Worm (Caenorhabditis elegans) whole organism, L1 larva: ENCODE data around the gene sqd-1.

Experiments used
- C04F5.9 ChIP-seq: sonication (generic microtip); optimal IDR thresholded peaks from 2 replicates; lab custom pipeline; 2016; ENCODE audit warnings: missing genetic modification characterization, missing compliant biosample characterization
- Y116A8C.19 ChIP-seq: sonication (generic microtip); optimal IDR thresholded peaks from 2 replicates; lab custom pipeline; 2016; ENCODE audit warnings: missing compliant biosample characterization, missing genetic modification characterization, borderline replicate concordance
- aly-2 ChIP-seq: fragments of 150-350 bp; optimal IDR thresholded peaks from 2 replicates; lab custom pipeline; 2014; ENCODE audit warnings: missing biosample characterization, missing genetic modification characterization
- blmp-1 ChIP-seq: fragments of 150-350 bp; optimal IDR thresholded peaks from 2 replicates; lab custom pipeline; 2014; ENCODE audit warnings: missing biosample characterization, missing genetic modification characterization
- ceh-63 ChIP-seq: fragments of 200-800 bp; sonication (Bioruptor generic); optimal IDR thresholded peaks from 2 replicates; lab custom pipeline; 2018; ENCODE audit warnings: mild to moderate bottlenecking, missing genetic modification characterization, missing compliant biosample characterization
- ceh-82 ChIP-seq, 3 experiments: fragments of 150-350 bp in 1 of 3; sonication (generic microtip) in 2 of 3; optimal IDR thresholded peaks; 2 replicates each; lab custom pipeline; 2014 to 2017; ENCODE audit warnings: missing biosample characterization in 3 of 3, missing genetic modification characterization in 3 of 3
- ceh-88 ChIP-seq: fragments of 200-800 bp; sonication (Bioruptor generic); IDR thresholded peaks from 2 replicates; pipeline ENCODE4 v1.3.6; 2022; ENCODE audit warnings: missing genetic modification characterization, missing compliant biosample characterization
- ceh-90 ChIP-seq: sonication (generic microtip); optimal IDR thresholded peaks from 2 replicates; lab custom pipeline; 2016; ENCODE audit warnings: missing genetic modification characterization, missing compliant biosample characterization
- dpl-1 ChIP-seq, 3 experiments: fragments of 150-350 bp in 2 of 3; sonication (generic microtip) in 1 of 3; optimal IDR thresholded peaks; 2 replicates each; lab custom pipeline; 2014 to 2017; ENCODE audit warnings: missing biosample characterization in 3 of 3, missing genetic modification characterization in 3 of 3, missing genetic modification reagents in 3 of 3
- efl-1 ChIP-seq, 4 experiments: fragments of 150-350 bp; optimal IDR thresholded peaks in 3 of 4; peaks in 1 of 4; 1 replicate in 1 of 4; 2 replicates in 3 of 4; lab custom pipeline; 2014; ENCODE audit warnings: missing biosample characterization in 2 of 4, missing genetic modification characterization in 2 of 4, missing genetic modification reagents in 2 of 4
- efl-3 ChIP-seq: fragments of 200-800 bp; sonication (Bioruptor generic); optimal IDR thresholded peaks from 2 replicates; lab custom pipeline; 2018; ENCODE audit warnings: mild to moderate bottlenecking, missing genetic modification characterization, missing compliant biosample characterization
- egl-13 ChIP-seq: sonication (generic microtip); optimal IDR thresholded peaks from 2 replicates; lab custom pipeline; 2016; ENCODE audit warnings: missing genotype, missing genetic modification reagents, missing genetic modification characterization, missing compliant biosample characterization
- egl-27 ChIP-seq, 2 experiments: fragments of 150-350 bp in 1 of 2; sonication (generic microtip); optimal IDR thresholded peaks; 3 replicates each; lab custom pipeline; 2017 to 2018; ENCODE audit warnings: missing biosample characterization in 2 of 2, missing genetic modification characterization in 2 of 2, missing genetic modification reagents in 2 of 2
- elt-2 ChIP-seq: sonication (generic microtip); optimal IDR thresholded peaks from 2 replicates; lab custom pipeline; 2016; ENCODE audit warnings: missing genetic modification characterization, mild to moderate bottlenecking, inconsistent platforms, missing compliant biosample characterization, missing genetic modification reagents
- elt-3 ChIP-seq, 6 experiments: fragments of 150-350 bp in 1 of 6; sonication (generic microtip); optimal IDR thresholded peaks; 2 replicates each; lab custom pipeline; 2017 to 2018; ENCODE audit warnings: missing biosample characterization in 6 of 6, missing genetic modification characterization in 6 of 6, inconsistent platforms in 1 of 6
- jun-1 ChIP-seq: fragments of 150-350 bp; optimal IDR thresholded peaks from 2 replicates; lab custom pipeline; 2014; ENCODE audit warnings: missing biosample characterization, missing genetic modification reagents, missing genetic modification characterization
- lin-14 ChIP-seq: fragments of 200-800 bp; sonication (Bioruptor generic); optimal IDR thresholded peaks from 2 replicates; lab custom pipeline; 2018; ENCODE audit warnings: mild to moderate bottlenecking, missing genetic modification characterization, moderate library complexity, missing compliant biosample characterization
- lin-15B ChIP-seq: fragments of 150-350 bp; sonication (generic microtip); optimal IDR thresholded peaks from 3 replicates; lab custom pipeline; 2014; ENCODE audit warnings: missing biosample characterization, missing genetic modification characterization
- lin-35 ChIP-seq, 2 experiments: fragments of 150-350 bp; optimal IDR thresholded peaks; 2 replicates each; lab custom pipeline; 2014; ENCODE audit warnings: missing biosample characterization in 2 of 2, missing genetic modification characterization in 2 of 2, missing genetic modification reagents in 2 of 2
- lir-3 ChIP-seq: sonication (generic microtip); optimal IDR thresholded peaks from 2 replicates; lab custom pipeline; 2016; ENCODE audit warnings: mild to moderate bottlenecking, missing genetic modification characterization, moderate library complexity, missing compliant biosample characterization; ENCODE audit not compliant: poor library complexity
- lsy-2 ChIP-seq, 2 experiments: fragments of 150-350 bp; optimal IDR thresholded peaks; 2 replicates each; lab custom pipeline; 2014; ENCODE audit warnings: missing biosample characterization in 2 of 2, missing genetic modification characterization in 2 of 2
- mef-2 ChIP-seq: fragments of 150-350 bp; optimal IDR thresholded peaks from 2 replicates; lab custom pipeline; 2014; ENCODE audit warnings: missing biosample characterization, missing genetic modification characterization
- nhr-19 ChIP-seq: fragments of 200-800 bp; sonication (Bioruptor generic); conservative IDR thresholded peaks from 2 replicates; pipeline ENCODE4 v1.3.6; 2022; ENCODE audit warnings: missing genetic modification characterization, missing compliant biosample characterization
- nhr-76 ChIP-seq: sonication (generic microtip); optimal IDR thresholded peaks from 2 replicates; lab custom pipeline; 2017; ENCODE audit warnings: missing biosample characterization, missing genetic modification characterization
- nhr-84 ChIP-seq: sonication (generic microtip); optimal IDR thresholded peaks from 2 replicates; lab custom pipeline; 2017; ENCODE audit warnings: missing biosample characterization, missing genetic modification characterization
- nhr-85 ChIP-seq: sonication (generic microtip); peaks from one replicate; lab custom pipeline; 2016; ENCODE audit warnings: missing genetic modification characterization, inconsistent platforms, missing compliant biosample characterization
- snu-23 ChIP-seq: sonication (generic microtip); optimal IDR thresholded peaks from 2 replicates; lab custom pipeline; 2016; ENCODE audit warnings: missing genetic modification characterization, missing compliant biosample characterization
- sox-4 ChIP-seq: sonication (generic microtip); optimal IDR thresholded peaks from 2 replicates; lab custom pipeline; 2016; ENCODE audit warnings: missing genetic modification characterization, missing compliant biosample characterization
- sptf-1 ChIP-seq: fragments of 150-350 bp; optimal IDR thresholded peaks from 2 replicates; lab custom pipeline; 2014; ENCODE audit warnings: missing biosample characterization, missing genetic modification characterization
- sup-37 ChIP-seq: fragments of 200-800 bp; sonication (Bioruptor generic); optimal IDR thresholded peaks from 2 replicates; lab custom pipeline; 2018; ENCODE audit warnings: mild to moderate bottlenecking, missing genetic modification characterization, missing compliant biosample characterization
- unc-98 ChIP-seq: fragments of 200-800 bp; sonication (Bioruptor generic); IDR thresholded peaks from 2 replicates; pipeline ENCODE4 v1.3.6; 2022; ENCODE audit warnings: missing genetic modification characterization, missing compliant biosample characterization
- zag-1 ChIP-seq: fragments of 150-350 bp; optimal IDR thresholded peaks from 2 replicates; lab custom pipeline; 2014; ENCODE audit warnings: missing biosample characterization, missing genetic modification characterization
- zip-4 ChIP-seq: fragments of 200-800 bp; sonication (Bioruptor generic); optimal IDR thresholded peaks from 2 replicates; lab custom pipeline; 2018; ENCODE audit warnings: mild to moderate bottlenecking, missing genetic modification characterization, moderate library complexity, missing compliant biosample characterization
- ztf-4 ChIP-seq: fragments of 150-350 bp; optimal IDR thresholded peaks from 2 replicates; lab custom pipeline; 2014; ENCODE audit warnings: missing biosample characterization, missing genetic modification characterization

The sqd-1 gene

ce11 chrIV:6325772-6326171 lies 1.8 kb downstream of the sqd-1 start:
- no peak for TF ChIP-seq C04F5.9
- TF ChIP-seq nhr-84 (tag; lab: Kevin White, UChicago) = no peak
- TF ChIP-seq egl-13 = no peak
- TF ChIP-seq jun-1 = no peak
- TF ChIP-seq sox-4 (tag; lab: Kevin White, UChicago) = no peak
- TF ChIP-seq lsy-2 (tag; optimal IDR thresholded peaks at IDR 0.05; lab: Kevin White, UChicago) = no peak
- TF ChIP-seq Y116A8C.19 = no peak
- no peak for TF ChIP-seq efl-3
- no peak for TF ChIP-seq mef-2
- no peak for TF ChIP-seq sptf-1 (tag; lab: Kevin White, UChicago)
- TF ChIP-seq snu-23 (GFP tag; lab: Kevin White, UChicago) = no peak
- TF ChIP-seq unc-98 (GFP tag; lab: Robert Waterston, UW) = no peak
- no peak for TF ChIP-seq nhr-76
- no peak for TF ChIP-seq ceh-82 (tag; optimal IDR thresholded peaks at IDR 0.05; lab: Kevin White, UChicago)
- TF ChIP-seq lir-3 = no peak
- no peak for TF ChIP-seq lin-15B (tag; lab: Kevin White, UChicago)

DNA sequence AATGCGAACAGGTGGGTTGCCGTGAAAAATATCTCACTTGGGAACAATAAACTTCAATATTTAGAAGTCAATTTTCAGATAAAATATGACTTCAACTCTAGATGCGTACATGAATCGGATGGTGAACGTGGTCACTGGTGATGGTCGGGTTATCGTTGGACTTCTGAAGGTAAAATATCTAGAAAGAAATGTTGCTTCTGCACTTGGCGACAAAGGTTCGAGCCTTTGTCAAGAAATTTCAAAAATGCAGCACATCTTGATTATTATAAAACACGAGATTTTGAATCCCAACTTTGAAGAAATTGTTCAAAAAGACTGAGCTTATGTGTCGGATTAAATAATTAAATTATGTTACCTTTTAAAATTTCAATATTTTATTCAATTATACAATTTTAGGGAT lies 2.5 kb downstream of the sqd-1 start, which contains the start of gene lsm-8:
TSS of gene lsm-8 (plus strand) at position 79 of the 400 bp plus-strand sequence.
- TF ChIP-seq nhr-19 (no peak), efl-1 (optimal IDR thresholded peaks at IDR 0.05; lab: Kevin White, UChicago) (no peak), efl-1 (GFP tag; optimal IDR thresholded peaks at IDR 0.05 in 1 of 2; lab: Kevin White, UChicago) (peak in 1 of 2 experiments; percentile 54), ceh-63 (GFP tag; lab: Kevin White, UChicago) (no peak), lin-35 (GFP tag; optimal IDR thresholded peaks at IDR 0.05; lab: Kevin White, UChicago) (no peak), ceh-90 (tag; lab: Kevin White, UChicago) (no peak), egl-27 (tag; optimal IDR thresholded peaks at IDR 0.05; lab: Kevin White, UChicago) (no peak), ceh-88 (GFP tag; lab: Robert Waterston, UW) (no peak), sup-37 (GFP tag; lab: Kevin White, UChicago) (no peak), zip-4 (GFP tag; lab: Kevin White, UChicago) (no peak), nhr-85 (tag; lab: Kevin White, UChicago) (peak; percentile 51)

ce11 chrIV:6327363-6328015 lies 3.5 kb downstream of the sqd-1 start:
- TF ChIP-seq lin-35 (GFP tag; optimal IDR thresholded peaks at IDR 0.05; lab: Kevin White, UChicago) = peak; percentile 12 to 32
- TF ChIP-seq aly-2 (tag; lab: Kevin White, UChicago) = no peak
- peak in 1 of 3 experiments; percentile 43 for TF ChIP-seq dpl-1 (GFP tag; optimal IDR thresholded peaks at IDR 0.05; lab: Kevin White, UChicago)
- peak; percentile 44 for TF ChIP-seq lin-14 (GFP tag; lab: Kevin White, UChicago)
- TF ChIP-seq zag-1 = no peak
- TF ChIP-seq blmp-1 (tag; lab: Kevin White, UChicago) = peak; percentile 21
- TF ChIP-seq elt-3 (tag; optimal IDR thresholded peaks at IDR 0.05; lab: Kevin White, UChicago) = no peak
- peak; percentile 9 to 26 for TF ChIP-seq efl-1 (optimal IDR thresholded peaks at IDR 0.05; lab: Kevin White, UChicago)
- TF ChIP-seq efl-1 (GFP tag; optimal IDR thresholded peaks at IDR 0.05 in 1 of 2; lab: Kevin White, UChicago) = peak; percentile 29 to 92
- TF ChIP-seq elt-2 = peak; percentile 5
- no peak for TF ChIP-seq lin-15B (tag; lab: Kevin White, UChicago)
- TF ChIP-seq lsy-2 (tag; optimal IDR thresholded peaks at IDR 0.05; lab: Kevin White, UChicago) = peak in 1 of 2 experiments; percentile 65

DNA sequence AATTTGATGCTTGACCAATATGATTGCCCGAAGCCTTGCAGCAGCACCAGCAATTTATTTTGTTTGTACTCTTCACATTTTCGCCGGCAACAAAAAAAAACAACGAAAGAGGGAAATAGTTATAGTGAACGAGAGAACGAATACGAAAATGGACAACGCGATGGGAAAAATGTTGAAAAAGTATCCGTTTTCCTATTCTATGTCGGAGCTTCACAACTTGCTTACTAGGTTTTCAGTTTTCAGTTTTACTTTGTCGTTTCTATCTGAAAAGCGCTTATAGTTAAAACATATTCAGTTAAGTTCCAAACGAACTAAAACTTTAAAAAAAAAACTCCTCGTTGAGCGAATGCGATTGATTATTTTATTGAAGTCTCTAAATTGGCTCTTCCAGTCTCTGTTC lies 4.2 kb downstream of the sqd-1 start:
- TF ChIP-seq C04F5.9 (no peak), lin-35 (GFP tag; optimal IDR thresholded peaks at IDR 0.05; lab: Kevin White, UChicago) (no peak)
- TF ChIP-seq, all 84 proteins: peak for 0

DNA sequence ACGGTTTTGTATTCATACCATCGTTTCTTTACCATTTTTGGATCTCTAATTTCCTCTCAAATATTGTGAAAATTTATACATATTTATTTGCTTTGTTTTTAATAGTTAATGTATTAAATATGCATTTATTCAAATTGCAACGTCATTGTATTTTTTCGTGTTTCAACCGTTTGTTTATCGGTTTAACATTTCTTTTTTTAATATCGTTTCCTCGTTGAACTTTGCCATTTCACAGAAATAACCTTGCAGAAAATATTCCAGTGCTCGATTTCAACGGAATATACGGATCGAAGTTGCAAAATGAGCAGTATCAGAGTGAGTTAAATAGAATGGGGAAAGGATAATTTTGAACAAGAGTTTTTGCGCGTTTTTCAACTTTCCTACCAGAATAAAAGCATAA lies 5.4 kb downstream of the sqd-1 start, which contains the start of gene seu-1:
TSS of gene seu-1 (plus strand) at position 301 of the 400 bp plus-strand sequence.
- TF ChIP-seq efl-1 (optimal IDR thresholded peaks at IDR 0.05; lab: Kevin White, UChicago) (no peak), efl-1 (GFP tag; optimal IDR thresholded peaks at IDR 0.05 in 1 of 2; lab: Kevin White, UChicago) (peak in 1 of 2 experiments; percentile 65), ztf-4 (tag; lab: Kevin White, UChicago) (no peak)
